Worm (Caenorhabditis elegans) whole organism, late embryonic: ENCODE measurements around the gene Y41G9A.17.

ENCODE experiments used
- ama-1 ChIP-seq: fragments of 150-350 bp; optimal IDR thresholded peaks from 2 replicates; lab custom pipeline; 2014
- ceh-2 ChIP-seq: sonication (generic microtip); optimal IDR thresholded peaks from 2 replicates; lab custom pipeline; 2016; ENCODE audit warnings: missing genotype, missing genetic modification characterization, missing compliant biosample characterization
- hlh-6 ChIP-seq: sonication (generic microtip); optimal IDR thresholded peaks from 2 replicates; lab custom pipeline; 2016; ENCODE audit warnings: missing genotype, missing genetic modification characterization, missing compliant biosample characterization
- mec-3 ChIP-seq: sonication (generic microtip); optimal IDR thresholded peaks from 2 replicates; lab custom pipeline; 2016; ENCODE audit warnings: borderline replicate concordance, missing genetic modification characterization, missing compliant biosample characterization
- odd-2 ChIP-seq: sonication (generic microtip); optimal IDR thresholded peaks from 2 replicates; lab custom pipeline; 2017; ENCODE audit warnings: antibody characterized with exemption, mild to moderate bottlenecking, missing genetic modification characterization, missing compliant biosample characterization
- pag-3 ChIP-seq: sonication (generic microtip); optimal IDR thresholded peaks from 2 replicates; lab custom pipeline; 2016; ENCODE audit warnings: missing compliant biosample characterization, missing genetic modification characterization, borderline replicate concordance
- pha-4 ChIP-seq: fragments of 150-350 bp; optimal IDR thresholded peaks from 2 replicates; lab custom pipeline; 2018; ENCODE audit warnings: missing biosample characterization, missing genetic modification reagents, missing genetic modification characterization
- ref-2 ChIP-seq: sonication (generic microtip); optimal IDR thresholded peaks from 2 replicates; lab custom pipeline; 2016; ENCODE audit warnings: missing genetic modification characterization, missing compliant biosample characterization

- TF ChIP-seq mec-3 (tag; lab: Kevin White, UChicago) (no peak), pag-3 (no peak), hlh-6 (no peak), ref-2 (tag; lab: Kevin White, UChicago) (no peak), pha-4 (tag; lab: Kevin White, UChicago) (no peak), ceh-2 (tag; lab: Kevin White, UChicago) (no peak), odd-2 (tag; lab: Kevin White, UChicago) (no peak), ama-1 (lab: Kevin White, UChicago) (no peak)
Measured at ce11 chrX:2983996-2984395, 15.6 kb downstream of the Y41G9A.17 start, which contains the start of gene osm-5.
